3 fruit fly cellular contexts compared by ENCODE assay signal in the genomic region with DNA sequence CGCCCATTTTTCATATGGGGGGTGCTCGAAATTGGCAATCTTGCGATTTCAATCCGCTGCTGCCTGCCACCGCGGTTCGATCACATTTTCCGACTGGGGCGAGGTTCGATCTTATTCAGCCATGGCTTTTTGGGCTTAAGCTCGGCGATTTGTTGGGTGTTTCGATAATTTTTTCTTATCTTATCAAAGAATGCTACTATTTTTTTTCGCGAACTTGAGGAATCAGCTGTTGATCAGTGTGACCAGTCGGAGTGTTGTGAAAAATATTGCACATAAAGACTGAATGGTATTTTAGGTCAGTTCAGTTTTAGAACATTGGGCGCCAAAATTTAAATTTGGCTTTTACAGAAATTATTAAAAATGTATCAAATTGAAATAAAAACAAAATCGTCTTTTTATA.
A peak's percentile ranks its signal among the peaks of the same experiment; 100 is the strongest.
TF ChIP-seq lines count a peak whose summit lies in the region.

Wdr81 (minus strand) TSS at position 226 of the 400 bp plus-strand sequence.

- no peak for TF ChIP-seq CTCF in whole organism, embryonic (GFP tag; optimal IDR thresholded peaks at IDR 0.05; lab: Kevin White, UChicago)

TF ChIP-seq in whole organism, adult, 20 proteins besides CTCF, POLR2A, EP300 and RAD21:
- TF ChIP-seq bab1 (GFP tag; optimal IDR thresholded peaks at IDR 0.05; lab: Kevin White, UChicago) (peak; percentile 56), ovo (GFP tag; optimal IDR thresholded peaks at IDR 0.05; lab: Kevin White, UChicago) (no peak)

TF ChIP-seq in whole organism, embryonic, 481 proteins besides CTCF, POLR2A, EP300 and RAD21 (continues in another document):
- TF ChIP-seq onecut (GFP tag; IDR thresholded peaks at IDR 0.05; lab: Robert Waterston, UW) (no peak), H2.0 (GFP tag; IDR thresholded peaks at IDR 0.05; lab: Robert Waterston, UW) (no peak), CG18011 (GFP tag; optimal IDR thresholded peaks at IDR 0.05; lab: Kevin White, UChicago) (no peak), caup (GFP tag; optimal IDR thresholded peaks at IDR 0.05; lab: Kevin White, UChicago; ENCODE audit: severe bottlenecking) (no peak), Usf (GFP tag; optimal IDR thresholded peaks at IDR 0.05; lab: Kevin White, UChicago) (no peak), ssp (GFP tag; IDR thresholded peaks at IDR 0.05; lab: Robert Waterston, UW) (no peak), sd (tag; optimal IDR thresholded peaks at IDR 0.05; lab: Kevin White, UChicago) (peak; percentile 88), insv (GFP tag; optimal IDR thresholded peaks at IDR 0.05; lab: Kevin White, UChicago) (no peak), CG3163 (GFP tag; optimal IDR thresholded peaks at IDR 0.05; lab: Kevin White, UChicago) (no peak), CG16779 (GFP tag; IDR thresholded peaks at IDR 0.05; lab: Robert Waterston, UW) (no peak), Sin3A (optimal IDR thresholded peaks at IDR 0.05; lab: Kevin White, UChicago) (no peak), wek (GFP tag; optimal IDR thresholded peaks at IDR 0.05; lab: Kevin White, UChicago) (peak; percentile 48), klu (GFP tag; IDR thresholded peaks at IDR 0.05; lab: Robert Waterston, UW) (no peak), gem (tag; optimal IDR thresholded peaks at IDR 0.05; lab: Kevin White, UChicago) (no peak), Lpt (GFP tag; optimal IDR thresholded peaks at IDR 0.05; lab: Kevin White, UChicago) (no peak), NFAT (GFP tag; IDR thresholded peaks at IDR 0.05; lab: Robert Waterston, UW) (no peak), MBD-R2 (GFP tag; IDR thresholded peaks at IDR 0.05; lab: Robert Waterston, UW) (peak; percentile 58), E2f2 (GFP tag; IDR thresholded peaks at IDR 0.05; lab: Robert Waterston, UW) (peak; percentile 94), nmo (GFP tag; optimal IDR thresholded peaks at IDR 0.05; lab: Kevin White, UChicago) (no peak), CG42726 (GFP tag; IDR thresholded peaks at IDR 0.05; lab: Robert Waterston, UW; ENCODE audit: partially characterized antibody) (no peak), sqz (GFP tag; optimal IDR thresholded peaks at IDR 0.05; lab: Kevin White, UChicago) (peak; percentile 66), Pdp1 (GFP tag; optimal IDR thresholded peaks at IDR 0.05; lab: Kevin White, UChicago) (no peak), lov (optimal IDR thresholded peaks at IDR 0.05; lab: Kevin White, UChicago) (no peak), lov (GFP tag; IDR thresholded peaks at IDR 0.05; lab: Robert Waterston, UW) (no peak), Scr (GFP tag; IDR thresholded peaks at IDR 0.05; lab: Robert Waterston, UW; ENCODE audit: partially characterized antibody) (no peak), CG17359 (tag; optimal IDR thresholded peaks at IDR 0.05; lab: Kevin White, UChicago) (no peak), B-H1 (GFP tag; IDR thresholded peaks at IDR 0.05; lab: Robert Waterston, UW) (no peak), CG10321 (GFP tag; IDR thresholded peaks at IDR 0.05; lab: Robert Waterston, UW) (0 out of 2 replicates have a peak, but pooled peaks have one; percentile 17), NK7.1 (GFP tag; optimal IDR thresholded peaks at IDR 0.05; lab: Kevin White, UChicago) (no peak), CG9797 (GFP tag; optimal IDR thresholded peaks at IDR 0.05; lab: Kevin White, UChicago) (peak; percentile 58), CG2712 (tag; optimal IDR thresholded peaks at IDR 0.05; lab: Kevin White, UChicago) (no peak), CG4730 (GFP tag; IDR thresholded peaks at IDR 0.05; lab: Robert Waterston, UW) (no peak), Bgb (GFP tag; IDR thresholded peaks at IDR 0.05; lab: Robert Waterston, UW; ENCODE audit: partially characterized antibody) (no peak), crp (GFP tag; optimal IDR thresholded peaks at IDR 0.05; lab: Kevin White, UChicago) (peak; percentile 76 to 93), stwl (tag; optimal IDR thresholded peaks at IDR 0.05; lab: Kevin White, UChicago) (peak; percentile 28), Awh (GFP tag; IDR thresholded peaks at IDR 0.05; lab: Robert Waterston, UW) (no peak), CG10267 (tag; optimal IDR thresholded peaks at IDR 0.05; lab: Kevin White, UChicago) (peak; percentile 17), Nf-YB (GFP tag; optimal IDR thresholded peaks at IDR 0.05; lab: Kevin White, UChicago) (no peak), CG13287 (GFP tag; IDR thresholded peaks at IDR 0.05; lab: Robert Waterston, UW; ENCODE audit: partially characterized antibody) (peak; percentile 46), CG30431 (GFP tag; optimal IDR thresholded peaks at IDR 0.05; lab: Kevin White, UChicago) (no peak), CHES-1-like (GFP tag; optimal IDR thresholded peaks at IDR 0.05; lab: Kevin White, UChicago) (no peak), z (GFP tag; IDR thresholded peaks at IDR 0.05; lab: Robert Waterston, UW) (no peak), CG11696 (GFP tag; IDR thresholded peaks at IDR 0.05; lab: Robert Waterston, UW) (no peak)

TF ChIP-seq in whole organism, wandering third instar larva, 38 proteins besides CTCF, POLR2A, EP300 and RAD21:
- no peak for TF ChIP-seq Rel (GFP tag; optimal IDR thresholded peaks at IDR 0.05; lab: Kevin White, UChicago)
- TF ChIP-seq Rel (tag; optimal IDR thresholded peaks at IDR 0.05; lab: Kevin White, UChicago), result peak; percentile 26
- no peak for TF ChIP-seq Hr78 (GFP tag; optimal IDR thresholded peaks at IDR 0.05; lab: Kevin White, UChicago)
TF ChIP-seq in whole organism, wandering third instar larva: peak in this region for 1.
